Worm (Caenorhabditis elegans): ENCODE data around the gene Y57G11C.28.

DNA sequence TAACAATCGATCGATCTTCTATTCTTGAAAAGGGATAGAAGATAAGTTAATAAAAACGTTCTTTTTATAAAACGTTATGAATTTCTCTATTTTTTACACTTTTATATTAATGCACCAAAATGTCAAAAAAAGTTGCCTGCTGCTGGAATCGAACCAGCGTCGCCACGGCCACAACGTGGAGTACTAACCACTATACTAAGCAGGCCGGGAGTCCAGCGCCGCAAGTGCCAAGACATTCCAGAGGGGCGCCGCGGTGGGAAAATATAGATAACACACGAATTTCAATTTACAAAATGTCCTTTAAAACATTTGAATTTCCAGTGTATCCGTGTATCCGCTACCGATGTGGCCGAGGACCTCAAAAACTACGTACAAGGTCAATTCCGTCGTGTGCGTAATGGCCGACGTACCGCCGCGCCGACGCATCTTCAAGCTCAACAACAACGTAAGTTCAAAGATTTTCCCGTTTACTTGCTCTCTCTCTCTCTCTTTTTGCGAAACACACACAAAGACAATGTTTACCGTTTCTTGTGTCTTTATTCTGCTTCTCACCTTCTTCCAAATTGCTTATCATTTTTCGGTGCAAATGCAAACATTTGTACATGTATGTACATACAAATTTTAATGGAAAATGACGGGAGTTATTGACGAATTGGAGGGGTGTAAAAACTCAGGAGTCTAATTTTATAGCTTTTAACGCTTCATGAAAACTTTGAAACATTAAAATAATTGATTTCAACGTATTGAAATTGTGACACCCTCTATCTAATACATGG, 40.4 kb upstream of the Y57G11C.28 start:
- TF ChIP-seq lsy-2 (tag; optimal IDR thresholded peaks at IDR 0.05) = no peak
- no peak for TF ChIP-seq nhr-12 (tag; optimal IDR thresholded peaks at IDR 0.05)
- TF ChIP-seq lin-39 (tag; optimal IDR thresholded peaks at IDR 0.05) = no peak
- TF ChIP-seq egl-27 (tag; optimal IDR thresholded peaks at IDR 0.05) = no peak
- no peak for TF ChIP-seq nhr-76 (tag; optimal IDR thresholded peaks at IDR 0.05)
- TF ChIP-seq unc-30 (tag; optimal IDR thresholded peaks at IDR 0.05) = no peak
- TF ChIP-seq ztf-11 (tag; optimal IDR thresholded peaks at IDR 0.05) = no peak
- no peak for TF ChIP-seq skn-1 (tag; optimal IDR thresholded peaks at IDR 0.05)
- no peak for TF ChIP-seq nhr-237 (tag; optimal IDR thresholded peaks at IDR 0.05)
- TF ChIP-seq snpc-4 (tag; optimal IDR thresholded peaks at IDR 0.05) = no peak
- TF ChIP-seq pqm-1 (tag; optimal IDR thresholded peaks at IDR 0.05) = no peak
- TF ChIP-seq aly-2 (tag; optimal IDR thresholded peaks at IDR 0.05) = no peak
- no peak for TF ChIP-seq mep-1 (tag; optimal IDR thresholded peaks at IDR 0.05)
- no peak for TF ChIP-seq vab-15 (tag; optimal IDR thresholded peaks at IDR 0.05)
